Fruit fly (Drosophila melanogaster) whole organism, embryonic: Measurements from ENCODE around the gene CG8563.

Experiments used
- CG10654 ChIP-seq: fragments of 200-800 bp; sonication (Bioruptor generic); optimal IDR thresholded peaks from 2 replicates; lab custom pipeline; 2016; ENCODE audit warnings: missing biosample characterization, missing genetic modification characterization
- CG11085 ChIP-seq: fragments of 200-800 bp; sonication (Bioruptor generic); IDR thresholded peaks from 2 replicates; pipeline ENCODE4 v1.3.6; 2022; ENCODE audit warnings: missing biosample characterization, missing genetic modification characterization
- CG12659 ChIP-seq: fragments of 200-800 bp; sonication (Bioruptor generic); optimal IDR thresholded peaks from 3 replicates; lab custom pipeline; 2017; ENCODE audit warnings: mild to moderate bottlenecking, missing biosample characterization, missing genetic modification reagents, missing genetic modification characterization
- CG12942 ChIP-seq: fragments of 200-800 bp; sonication (Bioruptor generic); optimal IDR thresholded peaks from 3 replicates; lab custom pipeline; 2016; ENCODE audit warnings: missing biosample characterization, missing genetic modification characterization
- CG14441 ChIP-seq: fragments of 200-800 bp; sonication (Bioruptor generic); IDR thresholded peaks from 2 replicates; pipeline ENCODE4 v1.3.6; 2022; ENCODE audit warnings: missing biosample characterization, missing genetic modification characterization
- CG2889 ChIP-seq: fragments of 200-800 bp; sonication (Bioruptor generic); IDR thresholded peaks from 3 replicates; pipeline ENCODE4 v1.3.6; 2022; ENCODE audit warnings: missing biosample characterization, missing genetic modification characterization
- CG31224 ChIP-seq: fragments of 200-800 bp; sonication (Bioruptor generic); IDR thresholded peaks from 2 replicates; pipeline ENCODE4 v1.3.6; 2022; ENCODE audit warnings: missing biosample characterization, missing genetic modification characterization
- CG31365 ChIP-seq: fragments of 200-800 bp; sonication (Bioruptor generic); optimal IDR thresholded peaks from 2 replicates; lab custom pipeline; 2018; ENCODE audit warnings: missing biosample characterization, mild to moderate bottlenecking, missing genetic modification characterization
- CG3407 ChIP-seq: fragments of 200-800 bp; sonication (Bioruptor generic); optimal IDR thresholded peaks from 2 replicates; lab custom pipeline; 2018; ENCODE audit warnings: missing biosample characterization, mild to moderate bottlenecking, missing genetic modification characterization
- CG3838 ChIP-seq: fragments of 200-800 bp; sonication (Bioruptor generic); optimal IDR thresholded peaks from 3 replicates; lab custom pipeline; 2016; ENCODE audit warnings: missing biosample characterization, missing genetic modification characterization
- CG42726 ChIP-seq: fragments of 200-800 bp; sonication (Bioruptor generic); IDR thresholded peaks from 2 replicates; pipeline ENCODE4 v1.3.6; 2022; ENCODE audit warnings: missing biosample characterization, missing genetic modification characterization; ENCODE audit not compliant: partially characterized antibody
- CG5953 ChIP-seq: fragments of 200-800 bp; sonication (Bioruptor generic); IDR thresholded peaks from 2 replicates; pipeline ENCODE4 v1.3.6; 2022; ENCODE audit warnings: missing biosample characterization, missing genetic modification characterization
- CG6254 ChIP-seq: fragments of 200-800 bp; sonication (Bioruptor generic); optimal IDR thresholded peaks from 3 replicates; lab custom pipeline; 2017; ENCODE audit warnings: mild to moderate bottlenecking, missing biosample characterization, missing genetic modification reagents, missing genetic modification characterization
- CG6654 ChIP-seq: fragments of 200-800 bp; sonication (Bioruptor generic); optimal IDR thresholded peaks from 2 replicates; lab custom pipeline; 2017; ENCODE audit warnings: missing biosample characterization, mild to moderate bottlenecking, missing genetic modification characterization
- CG6765 ChIP-seq: fragments of 200-800 bp; sonication (Bioruptor generic); optimal IDR thresholded peaks from 3 replicates; lab custom pipeline; 2017; ENCODE audit warnings: missing biosample characterization, mild to moderate bottlenecking, missing genetic modification characterization
- CG9876 ChIP-seq: fragments of 200-800 bp; sonication (Bioruptor generic); optimal IDR thresholded peaks from 2 replicates; lab custom pipeline; 2016; ENCODE audit warnings: missing biosample characterization, missing genetic modification characterization
- D ChIP-seq, 2 experiments: fragments of 200-800 bp in 1 of 2; fragments of >200 bp in 1 of 2; sonication (Bioruptor generic) in 1 of 2; optimal IDR thresholded peaks; 2 replicates in 1 of 2; 3 replicates in 1 of 2; lab custom pipeline; 2017; ENCODE audit warnings: mild to moderate bottlenecking in 1 of 2, missing biosample characterization in 1 of 2, missing genetic modification characterization in 1 of 2, missing genetic modification reagents in 1 of 2
- ERR ChIP-seq: fragments of 200-800 bp; sonication (Bioruptor generic); optimal IDR thresholded peaks from 2 replicates; lab custom pipeline; 2016; ENCODE audit warnings: missing biosample characterization, missing genetic modification characterization
- H15 ChIP-seq: fragments of 200-800 bp; sonication (Bioruptor generic); IDR thresholded peaks from 3 replicates; pipeline ENCODE4 v1.3.6; 2022; ENCODE audit warnings: missing biosample characterization, missing genetic modification characterization
- Hey ChIP-seq: fragments of 200-800 bp; sonication (Bioruptor generic); optimal IDR thresholded peaks from 3 replicates; lab custom pipeline; 2018; ENCODE audit warnings: missing biosample characterization, mild to moderate bottlenecking, missing genetic modification characterization
- HmgD ChIP-seq: fragments of 200-800 bp; sonication (Bioruptor generic); optimal IDR thresholded peaks from 3 replicates; lab custom pipeline; 2016; ENCODE audit warnings: missing biosample characterization, missing genetic modification characterization
- Hr39 ChIP-seq: fragments of >200 bp; optimal IDR thresholded peaks from 2 replicates; lab custom pipeline; 2017
- Hr78 ChIP-seq, 2 experiments: fragments of 200-800 bp in 1 of 2; fragments of >200 bp in 1 of 2; sonication (Bioruptor generic) in 1 of 2; optimal IDR thresholded peaks; 2 replicates each; lab custom pipeline; 2017 to 2019; ENCODE audit warnings: missing biosample characterization in 2 of 2, missing genetic modification characterization in 2 of 2, mild to moderate bottlenecking in 1 of 2, moderate library complexity in 1 of 2
- MBD-R2 ChIP-seq: fragments of 200-800 bp; sonication (Bioruptor generic); IDR thresholded peaks from 2 replicates; pipeline ENCODE4 v1.3.6; 2022; ENCODE audit warnings: missing biosample characterization, missing genetic modification characterization
- Poxn ChIP-seq: fragments of 200-800 bp; sonication (Bioruptor generic); IDR thresholded peaks from 2 replicates; pipeline ENCODE4 v1.3.6; 2022; ENCODE audit warnings: missing biosample characterization, missing genetic modification characterization
- Stat92E ChIP-seq, 3 experiments: fragments of >200 bp in 2 of 3; fragments of 200-800 bp in 1 of 3; sonication (Bioruptor generic) in 1 of 3; optimal IDR thresholded peaks; 2 replicates each; lab custom pipeline; 2017 to 2019; ENCODE audit warnings: missing biosample characterization in 3 of 3, missing genetic modification characterization in 3 of 3, mild to moderate bottlenecking in 1 of 3, moderate library complexity in 1 of 3
- YL-1 ChIP-seq: fragments of 200-800 bp; sonication (Bioruptor generic); optimal IDR thresholded peaks from 3 replicates; lab custom pipeline; 2017; ENCODE audit warnings: missing biosample characterization, mild to moderate bottlenecking, missing genetic modification characterization
- bab2 ChIP-seq: fragments of 200-800 bp; sonication (Bioruptor generic); optimal IDR thresholded peaks from 2 replicates; lab custom pipeline; 2016; ENCODE audit warnings: missing biosample characterization, missing genetic modification characterization
- ci ChIP-seq: fragments of 200-800 bp; sonication (Bioruptor generic); IDR thresholded peaks from 3 replicates; pipeline ENCODE4 v1.3.6; 2022; ENCODE audit warnings: missing biosample characterization, missing genetic modification characterization
- cwo ChIP-seq: fragments of 200-800 bp; sonication (Bioruptor generic); optimal IDR thresholded peaks from 3 replicates; lab custom pipeline; 2017; ENCODE audit warnings: missing biosample characterization, missing genetic modification characterization, mild to moderate bottlenecking, moderate library complexity, missing genetic modification reagents
- gce ChIP-seq: fragments of 200-800 bp; sonication (Bioruptor generic); IDR thresholded peaks from 3 replicates; pipeline ENCODE4 v1.3.6; 2022; ENCODE audit warnings: missing biosample characterization, missing genetic modification characterization
- lov ChIP-seq, 2 experiments: fragments of 200-800 bp in 1 of 2; fragments of >200 bp in 1 of 2; sonication (Bioruptor generic) in 1 of 2; IDR thresholded peaks in 1 of 2; optimal IDR thresholded peaks in 1 of 2; 2 replicates in 1 of 2; 3 replicates in 1 of 2; pipeline versions ENCODE4 v1.3.6 to Lab custom; 2017 to 2022; ENCODE audit warnings: missing biosample characterization in 1 of 2, missing genetic modification characterization in 1 of 2
- nerfin-1 ChIP-seq: fragments of 200-800 bp; sonication (Bioruptor generic); optimal IDR thresholded peaks from 3 replicates; lab custom pipeline; 2019; ENCODE audit warnings: missing biosample characterization, mild to moderate bottlenecking, missing genetic modification characterization, moderate library complexity
- odd ChIP-seq: fragments of 200-800 bp; sonication (Bioruptor generic); optimal IDR thresholded peaks from 2 replicates; lab custom pipeline; 2017; ENCODE audit warnings: missing biosample characterization, mild to moderate bottlenecking, missing genetic modification characterization
- phol ChIP-seq: fragments of 200-800 bp; sonication (Bioruptor generic); optimal IDR thresholded peaks from 3 replicates; lab custom pipeline; 2018; ENCODE audit warnings: missing biosample characterization, mild to moderate bottlenecking, missing genetic modification characterization, moderate library complexity
- scrt ChIP-seq: fragments of 200-800 bp; sonication (Bioruptor generic); optimal IDR thresholded peaks from 2 replicates; lab custom pipeline; 2018; ENCODE audit warnings: missing biosample characterization, mild to moderate bottlenecking, missing genetic modification characterization, moderate library complexity
- sd ChIP-seq: fragments of 200-800 bp; sonication (Bioruptor generic); optimal IDR thresholded peaks from 3 replicates; lab custom pipeline; 2018; ENCODE audit warnings: missing biosample characterization, mild to moderate bottlenecking, missing genetic modification characterization, moderate library complexity
- shn ChIP-seq: fragments of 200-800 bp; sonication (Bioruptor generic); optimal IDR thresholded peaks from 3 replicates; lab custom pipeline; 2016; ENCODE audit warnings: missing biosample characterization, missing genetic modification characterization
- sima ChIP-seq: fragments of 200-800 bp; sonication (Bioruptor generic); optimal IDR thresholded peaks from 2 replicates; lab custom pipeline; 2016; ENCODE audit warnings: missing biosample characterization, missing genetic modification characterization
- sr ChIP-seq: fragments of 200-800 bp; sonication (Bioruptor generic); IDR thresholded peaks from 3 replicates; pipeline ENCODE4 v1.3.6; 2022; ENCODE audit warnings: missing biosample characterization, missing genetic modification characterization
- ssp ChIP-seq: fragments of 200-800 bp; sonication (Bioruptor generic); IDR thresholded peaks from 2 replicates; pipeline ENCODE4 v1.3.6; 2022; ENCODE audit warnings: missing biosample characterization, missing genetic modification characterization
- tio ChIP-seq: fragments of 200-800 bp; sonication (Bioruptor generic); optimal IDR thresholded peaks from 2 replicates; lab custom pipeline; 2017; ENCODE audit warnings: missing biosample characterization, missing genetic modification characterization, inconsistent platforms
- tup ChIP-seq: fragments of 200-800 bp; sonication (Bioruptor generic); optimal IDR thresholded peaks from 2 replicates; lab custom pipeline; 2016; ENCODE audit warnings: missing biosample characterization, mild to moderate bottlenecking, missing genetic modification characterization, moderate library complexity
- unpg ChIP-seq: fragments of 200-800 bp; sonication (Bioruptor generic); optimal IDR thresholded peaks from 3 replicates; lab custom pipeline; 2018; ENCODE audit warnings: missing biosample characterization, mild to moderate bottlenecking, missing genetic modification characterization, moderate library complexity
- vfl ChIP-seq: fragments of 200-800 bp; sonication (Bioruptor generic); optimal IDR thresholded peaks from 2 replicates; lab custom pipeline; 2016; ENCODE audit warnings: missing biosample characterization, missing genetic modification characterization
- vvl ChIP-seq: fragments of 200-800 bp; sonication (Bioruptor generic); IDR thresholded peaks from 2 replicates; pipeline ENCODE4 v1.3.6; 2022; ENCODE audit warnings: missing biosample characterization, missing genetic modification characterization
- z ChIP-seq: fragments of 200-800 bp; sonication (Bioruptor generic); IDR thresholded peaks from 3 replicates; pipeline ENCODE4 v1.3.6; 2022; ENCODE audit warnings: missing biosample characterization, missing genetic modification characterization
- zen ChIP-seq: fragments of 200-800 bp; sonication (Bioruptor generic); optimal IDR thresholded peaks from 3 replicates; lab custom pipeline; 2018; ENCODE audit warnings: missing biosample characterization, mild to moderate bottlenecking, missing genetic modification characterization, moderate library complexity
- zen2 ChIP-seq: fragments of 200-800 bp; sonication (Bioruptor generic); IDR thresholded peaks from 3 replicates; pipeline ENCODE4 v1.3.6; 2022; ENCODE audit warnings: missing biosample characterization, missing genetic modification characterization; ENCODE audit not compliant: partially characterized antibody

The CG8563 gene

dm6 chr3L:7344965-7345427 lies 45.5 kb upstream of the CG8563 start, which contains the start of gene Cln7 (continued):
- TF ChIP-seq odd (GFP tag; lab: Kevin White, UChicago) (peak; percentile 49), CG12659 (GFP tag; lab: Kevin White, UChicago) (peak; percentile 31), CG11085 (GFP tag; lab: Robert Waterston, UW) (peak; percentile 20; the same call in 1 of the 2 replicates), tup (GFP tag; lab: Kevin White, UChicago) (no peak), CG2889 (GFP tag; lab: Robert Waterston, UW) (no peak), CG12942 (GFP tag; lab: Kevin White, UChicago) (no peak), CG5953 (GFP tag; lab: Robert Waterston, UW) (no peak), HmgD (peak; percentile 32), CG3838 (GFP tag; lab: Kevin White, UChicago) (no peak), Hr39 (lab: Kevin White, UChicago) (no peak), CG31365 (tag; lab: Kevin White, UChicago) (peak; percentile 1), bab2 (GFP tag; lab: Kevin White, UChicago) (no peak), unpg (GFP tag; lab: Kevin White, UChicago) (peak; percentile 40), MBD-R2 (GFP tag; lab: Robert Waterston, UW) (no peak), CG31224 (no peak), phol (no peak), YL-1 (peak; percentile 28), sr (GFP tag; lab: Robert Waterston, UW) (peak; percentile 44; the same call in 1 of the 3 replicates), ssp (GFP tag; lab: Robert Waterston, UW) (no peak), gce (GFP tag; lab: Robert Waterston, UW) (peak; percentile 66; the same call in 1 of the 3 replicates), ci (GFP tag; lab: Robert Waterston, UW) (peak; percentile 81), CG6765 (GFP tag; lab: Kevin White, UChicago) (peak; percentile 31), tio (GFP tag; lab: Kevin White, UChicago) (no peak), CG10654 (GFP tag; lab: Kevin White, UChicago) (no peak), lov (optimal IDR thresholded peaks at IDR 0.05; lab: Kevin White, UChicago) (no peak), lov (GFP tag; IDR thresholded peaks at IDR 0.05; lab: Robert Waterston, UW) (peak; percentile 53; the same call in 1 of the 3 replicates), shn (GFP tag; lab: Kevin White, UChicago) (no peak), ERR (GFP tag; lab: Kevin White, UChicago) (peak; percentile 22), CG6254 (GFP tag; lab: Kevin White, UChicago) (no peak), Hr78 (GFP tag; optimal IDR thresholded peaks at IDR 0.05; lab: Kevin White, UChicago) (peak in 1 of 2 experiments; percentile 11), sima (GFP tag; lab: Kevin White, UChicago) (no peak), CG9876 (GFP tag; lab: Kevin White, UChicago) (no peak), zen2 (GFP tag; lab: Robert Waterston, UW) (no peak), D (optimal IDR thresholded peaks at IDR 0.05; lab: Kevin White, UChicago) (no peak), D (GFP tag; optimal IDR thresholded peaks at IDR 0.05; lab: Kevin White, UChicago) (no peak), Stat92E (GFP tag; optimal IDR thresholded peaks at IDR 0.05; lab: Kevin White, UChicago) (peak in 1 of 3 experiments; percentile 88), vfl (GFP tag; lab: Kevin White, UChicago) (no peak), Poxn (no peak), vvl (peak; percentile 61; the same call in 1 of the 2 replicates), nerfin-1 (tag; lab: Kevin White, UChicago) (peak; percentile 22), CG42726 (GFP tag; lab: Robert Waterston, UW) (peak; percentile 38; the same call in 1 of the 2 replicates), zen (tag; lab: Kevin White, UChicago) (peak; percentile 16), H15 (GFP tag; lab: Robert Waterston, UW) (no peak), sd (no peak), z (GFP tag; lab: Robert Waterston, UW) (0 out of 3 replicates have a peak, but pooled peaks have one; percentile 59), CG14441 (GFP tag; lab: Robert Waterston, UW) (no peak), scrt (peak; percentile 35), cwo (GFP tag; lab: Kevin White, UChicago) (no peak), Hey (tag; lab: Kevin White, UChicago) (no peak), CG3407 (GFP tag; lab: Kevin White, UChicago) (no peak), CG6654 (no peak)
